Fruit fly (Drosophila melanogaster): Measurements from ENCODE around the gene CG31068.
A peak's percentile ranks its signal among the peaks of the same experiment; 100 is the strongest.

The CG31068 gene

DNA sequence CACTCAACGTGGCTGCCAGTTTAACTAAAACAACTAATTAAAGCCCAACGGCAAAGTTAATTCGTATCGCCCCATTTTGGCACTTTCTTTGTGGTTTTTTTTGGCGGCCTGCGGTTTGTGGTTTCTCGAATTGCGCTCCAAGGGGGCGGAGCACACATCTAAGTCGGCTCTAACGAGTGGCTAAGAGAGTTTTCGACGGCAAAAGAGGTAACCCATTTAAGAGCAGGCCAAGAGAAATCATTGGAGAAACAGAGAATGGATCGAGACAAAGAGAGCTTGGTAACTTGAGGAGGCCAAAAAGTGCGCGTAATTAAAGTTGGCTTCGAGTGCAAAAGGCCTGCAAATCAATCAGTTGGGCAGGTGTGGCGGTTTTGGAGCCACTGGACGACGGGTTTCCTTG lies 10.5 kb upstream of the CG31068 start:
- TF ChIP-seq D1 (tag; optimal IDR thresholded peaks at IDR 0.05) (no peak), fd96Ca (GFP tag; IDR thresholded peaks at IDR 0.05) (no peak), Pif1B (GFP tag; optimal IDR thresholded peaks at IDR 0.05) (no peak), CG15710 (tag; optimal IDR thresholded peaks at IDR 0.05) (no peak), CG12605 (GFP tag; IDR thresholded peaks at IDR 0.05) (no peak), Snoo (tag; optimal IDR thresholded peaks at IDR 0.05) (no peak), CG9948 (tag; optimal IDR thresholded peaks at IDR 0.05) (no peak), CG13204 (GFP tag; optimal IDR thresholded peaks at IDR 0.05) (no peak), Pif1A (GFP tag; optimal IDR thresholded peaks at IDR 0.05) (no peak), rn (GFP tag; IDR thresholded peaks at IDR 0.05) (no peak), CG14655 (GFP tag; optimal IDR thresholded peaks at IDR 0.05) (no peak), CG8159 (tag; optimal IDR thresholded peaks at IDR 0.05) (no peak), EcR (GFP tag; optimal IDR thresholded peaks at IDR 0.05) (no peak), CG34367 (tag; optimal IDR thresholded peaks at IDR 0.05) (no peak), CG10348 (GFP tag; IDR thresholded peaks at IDR 0.05) (no peak), Ets98B (GFP tag; IDR thresholded peaks at IDR 0.05) (no peak; the same call in 1 of the 2 replicates), gl (tag; optimal IDR thresholded peaks at IDR 0.05) (no peak)

DNA sequence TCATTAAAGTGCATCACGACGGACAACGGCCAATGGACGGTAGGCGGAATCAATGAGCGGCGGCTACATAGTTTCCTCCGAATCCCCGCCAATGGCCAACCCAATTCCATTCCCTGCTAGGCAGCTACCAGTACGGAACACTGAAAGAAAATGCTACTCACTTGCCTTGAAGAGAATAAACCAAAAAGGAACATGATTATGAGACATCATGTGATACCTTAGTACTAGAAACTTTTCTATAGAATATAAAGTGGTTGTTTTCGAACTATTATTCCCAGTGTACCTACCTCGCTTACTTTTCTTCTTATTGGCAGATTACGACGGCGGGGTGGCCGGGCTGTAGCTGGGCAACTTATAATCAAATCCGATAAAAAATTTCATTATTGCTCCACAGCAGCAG lies 8.8 kb upstream of the CG31068 start:
- no peak for TF ChIP-seq D1 (tag; optimal IDR thresholded peaks at IDR 0.05)
- TF ChIP-seq CG13204 (GFP tag; optimal IDR thresholded peaks at IDR 0.05), result no peak
- peak; percentile 51; the same call in 1 of the 2 replicates for TF ChIP-seq CG32121 (GFP tag; IDR thresholded peaks at IDR 0.05)
- peak; percentile 65 for TF ChIP-seq Pif1B (GFP tag; optimal IDR thresholded peaks at IDR 0.05)
- peak; percentile 49 for TF ChIP-seq CG12605 (GFP tag; IDR thresholded peaks at IDR 0.05)
- TF ChIP-seq CG8301 (tag; optimal IDR thresholded peaks at IDR 0.05), result peak; percentile 70
- peak; percentile 73 for TF ChIP-seq fd96Ca (GFP tag; IDR thresholded peaks at IDR 0.05)
- TF ChIP-seq Pif1A (GFP tag; optimal IDR thresholded peaks at IDR 0.05), result peak; percentile 66
- no peak for TF ChIP-seq CG10348 (GFP tag; IDR thresholded peaks at IDR 0.05)
- no peak for TF ChIP-seq EcR (GFP tag; optimal IDR thresholded peaks at IDR 0.05)
- peak; percentile 63; the same call in 2 of the 3 replicates for TF ChIP-seq CG4496 (GFP tag; IDR thresholded peaks at IDR 0.05)
- TF ChIP-seq rn (GFP tag; IDR thresholded peaks at IDR 0.05), result peak; percentile 34; the same call in 1 of the 2 replicates
- TF ChIP-seq CG34367 (tag; optimal IDR thresholded peaks at IDR 0.05), result peak; percentile 60
- peak; percentile 52 for TF ChIP-seq Snoo (tag; optimal IDR thresholded peaks at IDR 0.05)
- TF ChIP-seq CG15710 (tag; optimal IDR thresholded peaks at IDR 0.05), result peak; percentile 69
- peak; percentile 71 for TF ChIP-seq CG17806 (tag; optimal IDR thresholded peaks at IDR 0.05)
- TF ChIP-seq gl (tag; optimal IDR thresholded peaks at IDR 0.05), result peak; percentile 30
- TF ChIP-seq CG8159 (tag; optimal IDR thresholded peaks at IDR 0.05), result peak; percentile 75
- TF ChIP-seq Ets98B (GFP tag; IDR thresholded peaks at IDR 0.05), result peak; percentile 72
- peak; percentile 60 for TF ChIP-seq CG9948 (tag; optimal IDR thresholded peaks at IDR 0.05)
- TF ChIP-seq CG14655 (GFP tag; optimal IDR thresholded peaks at IDR 0.05), result peak; percentile 78

DNA sequence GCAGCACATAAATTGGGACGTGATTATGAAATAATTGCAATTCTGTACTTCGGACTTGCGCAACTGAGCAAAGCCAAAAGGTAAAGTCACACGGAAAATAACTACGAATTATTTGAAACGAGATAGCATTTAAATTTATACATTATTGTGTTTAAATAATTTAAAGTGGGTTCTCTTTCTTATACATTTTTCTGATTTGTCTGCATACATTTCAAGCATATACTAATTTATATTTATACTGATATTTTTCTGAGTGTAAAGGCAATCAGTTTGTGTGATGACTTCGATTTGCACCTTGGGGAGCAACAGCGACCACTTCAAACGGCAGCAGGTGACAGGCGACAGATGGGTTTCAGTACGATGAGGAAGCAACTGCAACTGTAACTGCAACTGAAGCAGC lies 8.0 kb upstream of the CG31068 start:
- TF ChIP-seq CG9948 (tag; optimal IDR thresholded peaks at IDR 0.05) (peak; percentile 22), CG14655 (GFP tag; optimal IDR thresholded peaks at IDR 0.05) (peak; percentile 20), CG34367 (tag; optimal IDR thresholded peaks at IDR 0.05) (no peak), CG8159 (tag; optimal IDR thresholded peaks at IDR 0.05) (peak; percentile 33), Snoo (tag; optimal IDR thresholded peaks at IDR 0.05) (no peak), CG8301 (tag; optimal IDR thresholded peaks at IDR 0.05) (peak; percentile 4)

DNA sequence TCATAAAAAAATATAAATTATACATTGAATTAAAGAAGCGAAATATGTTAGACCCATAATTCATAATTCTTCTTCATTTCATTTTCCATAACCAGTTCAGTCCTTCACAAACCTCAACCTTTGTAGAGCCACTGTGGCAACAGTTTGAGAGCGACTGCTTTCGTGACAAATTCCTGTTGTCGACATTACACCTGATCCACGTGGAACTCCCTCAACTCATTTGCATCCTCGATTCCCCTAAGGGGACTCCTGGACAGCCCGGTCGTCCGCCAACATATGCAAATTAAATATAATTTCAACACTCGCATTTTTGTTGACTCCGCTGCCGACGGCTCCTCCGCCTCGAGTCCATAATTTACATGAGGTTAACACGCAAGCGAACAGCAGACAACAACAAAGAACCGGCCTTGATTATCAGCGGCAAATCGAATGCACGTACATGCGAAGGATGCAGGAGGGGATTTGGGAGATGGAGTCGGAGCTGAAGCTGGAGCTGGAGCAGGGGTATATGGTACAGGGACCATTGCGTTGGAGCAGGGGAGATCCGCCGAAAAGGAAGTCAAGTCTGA lies 7.3 kb upstream of the CG31068 start:
- TF ChIP-seq CG8301 (tag; optimal IDR thresholded peaks at IDR 0.05) (no peak), EcR (GFP tag; optimal IDR thresholded peaks at IDR 0.05) (peak; percentile 41), CG8159 (tag; optimal IDR thresholded peaks at IDR 0.05) (no peak), CG9948 (tag; optimal IDR thresholded peaks at IDR 0.05) (no peak), CG4496 (GFP tag; IDR thresholded peaks at IDR 0.05) (no peak), CG13204 (GFP tag; optimal IDR thresholded peaks at IDR 0.05) (peak; percentile 16), CG17806 (tag; optimal IDR thresholded peaks at IDR 0.05) (no peak)

DNA sequence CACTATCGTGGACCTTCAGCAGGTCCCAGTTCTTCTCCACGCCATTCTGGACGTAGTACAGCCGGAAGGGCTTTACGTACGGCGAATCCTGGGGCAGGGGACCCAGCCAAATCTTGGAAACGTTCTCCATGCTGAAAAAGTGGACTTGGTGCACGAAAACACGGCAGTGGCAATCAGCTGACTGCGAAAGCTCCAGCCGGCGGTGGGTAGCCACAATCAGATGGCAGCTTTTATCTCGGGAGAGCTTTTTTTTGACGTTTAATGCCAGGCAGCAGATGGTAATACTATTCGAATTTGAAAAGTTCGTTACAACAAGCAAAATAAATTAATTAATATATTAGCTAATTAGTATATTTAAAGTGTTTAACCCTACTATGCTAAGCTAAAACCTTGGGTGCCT lies 5.2 kb upstream of the CG31068 start, which contains the start of gene CG42813:
CG42813 (minus strand) TSS at position 220 of the 400 bp plus-strand sequence.
- TF ChIP-seq EcR (GFP tag; optimal IDR thresholded peaks at IDR 0.05) (no peak), CG15710 (tag; optimal IDR thresholded peaks at IDR 0.05) (no peak), Ets98B (GFP tag; IDR thresholded peaks at IDR 0.05) (peak; percentile 40; the same call in 1 of the 2 replicates), Pif1B (GFP tag; optimal IDR thresholded peaks at IDR 0.05) (no peak), gl (tag; optimal IDR thresholded peaks at IDR 0.05) (no peak), CG14655 (GFP tag; optimal IDR thresholded peaks at IDR 0.05) (no peak), CG4496 (GFP tag; IDR thresholded peaks at IDR 0.05) (peak; percentile 67; the same call in 2 of the 3 replicates)

DNA sequence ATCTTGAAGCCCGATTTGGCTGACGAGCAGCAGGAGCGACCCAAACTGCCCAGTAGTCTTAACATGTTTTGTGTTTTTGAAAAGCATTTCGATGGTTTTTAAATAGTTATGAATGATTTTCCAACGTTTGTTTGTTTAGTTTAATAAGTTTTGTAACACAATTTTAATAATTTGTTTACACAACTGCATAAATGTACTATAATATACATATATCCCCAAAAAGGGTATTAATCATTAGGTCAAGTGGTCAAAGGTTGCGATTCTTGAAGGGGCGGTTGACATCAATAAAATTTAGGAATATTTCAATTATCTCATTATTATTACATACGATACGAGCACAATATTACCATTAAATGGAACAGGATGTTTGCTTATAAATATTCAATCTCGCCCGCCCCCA lies 4.1 kb upstream of the CG31068 start, which contains the start of gene CG42814:
CG42814 (minus strand) TSS at position 101 of the 400 bp plus-strand sequence.
- TF ChIP-seq fd96Ca (GFP tag; IDR thresholded peaks at IDR 0.05) (no peak), CG4496 (GFP tag; IDR thresholded peaks at IDR 0.05) (no peak), CG32121 (GFP tag; IDR thresholded peaks at IDR 0.05) (no peak), CG10348 (GFP tag; IDR thresholded peaks at IDR 0.05) (no peak), CG17806 (tag; optimal IDR thresholded peaks at IDR 0.05) (no peak), CG8159 (tag; optimal IDR thresholded peaks at IDR 0.05) (no peak), Ets98B (GFP tag; IDR thresholded peaks at IDR 0.05) (no peak), gl (tag; optimal IDR thresholded peaks at IDR 0.05) (no peak), CG9948 (tag; optimal IDR thresholded peaks at IDR 0.05) (no peak), D1 (tag; optimal IDR thresholded peaks at IDR 0.05) (no peak)

Measured in whole organism, pupa.